Worm (Caenorhabditis elegans) whole organism, mixed stage, embryonic: ENCODE results near the gene C45B11.2.

Experiments
- ceh-43 ChIP-seq: fragments of 200-800 bp; sonication (Bioruptor generic); optimal IDR thresholded peaks from 2 replicates; lab custom pipeline; 2018; ENCODE audit warnings: mild to moderate bottlenecking, missing genetic modification characterization, moderate library complexity, missing compliant biosample characterization
- cnd-1 ChIP-seq: fragments of 200-800 bp; sonication (Bioruptor generic); optimal IDR thresholded peaks from 2 replicates; lab custom pipeline; 2018; ENCODE audit warnings: mild to moderate bottlenecking, missing genetic modification characterization, missing compliant biosample characterization
- ham-2 ChIP-seq: fragments of 200-800 bp; sonication (Bioruptor generic); optimal IDR thresholded peaks from 2 replicates; lab custom pipeline; 2018; ENCODE audit warnings: mild to moderate bottlenecking, missing genetic modification characterization, missing compliant biosample characterization
- nhr-237 ChIP-seq: fragments of 150-350 bp; optimal IDR thresholded peaks from 2 replicates; lab custom pipeline; 2014; ENCODE audit warnings: missing biosample characterization, missing genetic modification characterization
- nhr-28 ChIP-seq: fragments of 150-350 bp; optimal IDR thresholded peaks from 2 replicates; lab custom pipeline; 2014; ENCODE audit warnings: missing biosample characterization, missing genetic modification characterization
- pha-4 ChIP-seq: fragments of 150-350 bp; optimal IDR thresholded peaks from 2 replicates; lab custom pipeline; 2018; ENCODE audit warnings: missing biosample characterization, missing genetic modification reagents, missing genetic modification characterization
- unc-62 ChIP-seq: fragments of 150-350 bp; optimal IDR thresholded peaks from 2 replicates; lab custom pipeline; 2014; ENCODE audit warnings: missing biosample characterization, missing genetic modification reagents, missing genetic modification characterization

DNA sequence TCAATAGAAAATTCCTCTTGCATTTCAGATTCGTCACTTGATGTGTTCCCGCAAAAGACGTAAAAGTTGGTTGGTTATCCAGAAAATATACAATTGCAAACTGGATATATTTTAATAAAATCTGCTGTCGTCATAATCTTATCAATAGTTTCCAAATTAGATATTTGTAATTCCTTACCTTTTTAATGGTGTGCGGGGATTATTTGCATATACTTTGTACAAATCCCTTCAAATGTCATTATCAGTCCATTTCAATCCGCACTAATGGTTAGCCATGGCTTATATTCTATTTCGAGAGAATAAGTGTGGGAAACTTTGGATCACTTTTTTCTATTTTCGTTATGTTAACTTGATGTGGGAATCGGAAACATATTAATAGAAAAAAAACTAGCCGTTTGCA, 38.4 kb upstream of the C45B11.2 start:
- TF ChIP-seq nhr-28 (tag; lab: Kevin White, UChicago) (no peak), nhr-237 (tag; lab: Kevin White, UChicago) (no peak), ham-2 (GFP tag; lab: Kevin White, UChicago) (no peak), cnd-1 (no peak), pha-4 (tag; lab: Kevin White, UChicago) (no peak), unc-62 (no peak), ceh-43 (no peak)
